Fruit fly (Drosophila melanogaster): ENCODE measurements around the gene KLHL18.

KLHL18 gene

DNA sequence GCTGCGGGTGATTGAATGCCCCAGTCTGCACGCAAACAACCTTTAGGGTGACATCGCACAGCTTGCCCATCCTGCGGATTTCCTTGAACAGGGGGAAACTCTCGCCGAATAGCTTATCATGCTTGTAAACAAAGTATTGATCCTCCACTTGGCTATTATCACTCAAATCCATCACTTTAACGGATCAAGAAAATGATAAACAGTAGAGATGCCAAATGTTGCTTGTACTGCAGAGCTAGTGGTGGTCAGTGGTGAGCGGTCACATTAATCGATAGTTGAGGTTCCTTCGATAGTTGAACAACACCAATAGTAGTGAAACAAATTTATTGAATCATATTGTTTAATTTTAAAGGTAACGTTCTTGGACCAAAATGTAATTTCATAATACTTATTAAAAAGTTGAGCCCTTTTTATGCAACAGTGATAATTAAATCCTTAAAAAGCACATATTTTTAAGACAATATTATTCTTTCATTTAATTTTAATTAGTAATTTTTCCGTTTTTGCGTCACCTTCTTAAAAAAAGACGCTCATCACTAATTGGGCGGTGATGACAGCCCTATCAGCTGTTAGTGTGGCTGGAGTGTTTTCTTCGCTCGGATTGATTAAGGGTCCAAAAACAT lies at the start of gene KLHL18, which contains the start of gene GCC185 (continued):
- TF ChIP-seq Dek (tag; optimal IDR thresholded peaks at IDR 0.05) (peak; percentile 73), run (tag; optimal IDR thresholded peaks at IDR 0.05) (peak; percentile 18), Dbx (GFP tag; IDR thresholded peaks at IDR 0.05) (peak; percentile 88; the same call in 2 of the 3 replicates), Hr3 (GFP tag; optimal IDR thresholded peaks at IDR 0.05) (peak; percentile 91), ems (GFP tag; optimal IDR thresholded peaks at IDR 0.05) (peak; percentile 52), pan (optimal IDR thresholded peaks at IDR 0.05) (no peak), pan (GFP tag; optimal IDR thresholded peaks at IDR 0.05 in 1 of 2, IDR thresholded peaks at IDR 0.05 in 1 of 2) (peak in 1 of 2 experiments; percentile 59), tll (GFP tag; optimal IDR thresholded peaks at IDR 0.05) (peak; percentile 26 to 97), prd (optimal IDR thresholded peaks at IDR 0.05) (no peak), prd (GFP tag; IDR thresholded peaks at IDR 0.05) (peak; percentile 89), CG32772 (GFP tag; IDR thresholded peaks at IDR 0.05) (peak; percentile 79), HmgD (GFP tag; optimal IDR thresholded peaks at IDR 0.05) (peak; percentile 31), Antp (GFP tag; optimal IDR thresholded peaks at IDR 0.05) (peak; percentile 28), CrebB (tag; optimal IDR thresholded peaks at IDR 0.05) (no peak), lilli (GFP tag; optimal IDR thresholded peaks at IDR 0.05) (peak; percentile 84), CG8281 (tag; optimal IDR thresholded peaks at IDR 0.05) (peak; percentile 35), Myb (GFP tag; optimal IDR thresholded peaks at IDR 0.05) (peak; percentile 6), tx (GFP tag; optimal IDR thresholded peaks at IDR 0.05) (peak; percentile 39), CG9215 (GFP tag; IDR thresholded peaks at IDR 0.05) (peak; percentile 86), ATbp (GFP tag; optimal IDR thresholded peaks at IDR 0.05) (no peak), D19A (tag; optimal IDR thresholded peaks at IDR 0.05) (peak; percentile 61), CG10565 (GFP tag; optimal IDR thresholded peaks at IDR 0.05) (no peak), PHDP (tag; optimal IDR thresholded peaks at IDR 0.05) (no peak), ara (GFP tag; IDR thresholded peaks at IDR 0.05) (peak; percentile 52; the same call in 1 of the 2 replicates), odd (GFP tag; optimal IDR thresholded peaks at IDR 0.05) (no peak), Nf-YB (GFP tag; optimal IDR thresholded peaks at IDR 0.05) (peak; percentile 44), Sry-β (GFP tag; optimal IDR thresholded peaks at IDR 0.05) (peak; percentile 90), kay (GFP tag; optimal IDR thresholded peaks at IDR 0.05) (peak; percentile 65), CoRest (tag; optimal IDR thresholded peaks at IDR 0.05) (peak; percentile 90), klu (GFP tag; IDR thresholded peaks at IDR 0.05) (peak; percentile 76; the same call in 1 of the 2 replicates), Adf1 (GFP tag; IDR thresholded peaks at IDR 0.05) (peak; percentile 35; the same call in 1 of the 2 replicates), HLH3B (GFP tag; IDR thresholded peaks at IDR 0.05) (peak; percentile 61; the same call in 1 of the 2 replicates), Lhr (GFP tag; optimal IDR thresholded peaks at IDR 0.05) (peak; percentile 46), wdn (GFP tag; IDR thresholded peaks at IDR 0.05) (peak; percentile 48; the same call in 1 of the 2 replicates), CG11085 (GFP tag; IDR thresholded peaks at IDR 0.05) (peak; percentile 68), CG14014 (GFP tag; IDR thresholded peaks at IDR 0.05) (no peak; the same call in 1 of the 2 replicates), slou (GFP tag; optimal IDR thresholded peaks at IDR 0.05) (peak; percentile 65), her (GFP tag; optimal IDR thresholded peaks at IDR 0.05) (no peak), CG12299 (tag; optimal IDR thresholded peaks at IDR 0.05) (peak; percentile 16), CG14860 (GFP tag; IDR thresholded peaks at IDR 0.05; ENCODE audit: partially characterized antibody) (peak; percentile 84), CG10267 (tag; optimal IDR thresholded peaks at IDR 0.05) (peak; percentile 80), Spps (tag; optimal IDR thresholded peaks at IDR 0.05) (peak; percentile 45), inv (GFP tag; IDR thresholded peaks at IDR 0.05; ENCODE audit: partially characterized antibody) (peak; percentile 79), ERR (GFP tag; optimal IDR thresholded peaks at IDR 0.05) (no peak), row (GFP tag; IDR thresholded peaks at IDR 0.05) (peak; percentile 98), ase (GFP tag; IDR thresholded peaks at IDR 0.05) (0 out of 3 replicates have a peak, but pooled peaks have one; percentile 14), vfl (GFP tag; optimal IDR thresholded peaks at IDR 0.05) (peak; percentile 63), CG17829 (tag; optimal IDR thresholded peaks at IDR 0.05) (peak; percentile 79), CG9727 (GFP tag; optimal IDR thresholded peaks at IDR 0.05) (peak; percentile 76), CG9932 (GFP tag; IDR thresholded peaks at IDR 0.05) (peak; percentile 88)
